Worm (Caenorhabditis elegans) whole organism, early embryonic: ENCODE results near the gene gbas-1.
"Not testable (repeated sequence)": the region's sequence is repeated elsewhere in the genome, so short reads cannot be mapped to it uniquely, and the experiment has no call there.

Experiments used
- aly-1 ChIP-seq: sonication (generic microtip); optimal IDR thresholded peaks from 2 replicates; lab custom pipeline; 2016; ENCODE audit warnings: missing genetic modification characterization, missing compliant biosample characterization
- ama-1 ChIP-seq: fragments of 150-350 bp; optimal IDR thresholded peaks from 2 replicates; lab custom pipeline; 2014
- ceh-13 ChIP-seq: fragments of 200-800 bp; sonication (Bioruptor generic); optimal IDR thresholded peaks from 2 replicates; lab custom pipeline; 2018; ENCODE audit warnings: mild to moderate bottlenecking, missing genetic modification characterization, missing compliant biosample characterization
- hnd-1 ChIP-seq: sonication (generic microtip); optimal IDR thresholded peaks from 2 replicates; lab custom pipeline; 2016; ENCODE audit warnings: missing genetic modification characterization, missing compliant biosample characterization
- pes-1 ChIP-seq: fragments of 200-800 bp; sonication (Bioruptor generic); IDR thresholded peaks from 2 replicates; pipeline ENCODE4 v1.3.6; 2022; ENCODE audit warnings: missing genetic modification reagents, missing genetic modification characterization, missing compliant biosample characterization
- tbx-37 ChIP-seq: fragments of 200-800 bp; sonication (Bioruptor generic); conservative IDR thresholded peaks from 2 replicates; pipeline ENCODE4 v1.3.6; 2022; ENCODE audit warnings: missing genetic modification reagents, missing genetic modification characterization, missing compliant biosample characterization

DNA sequence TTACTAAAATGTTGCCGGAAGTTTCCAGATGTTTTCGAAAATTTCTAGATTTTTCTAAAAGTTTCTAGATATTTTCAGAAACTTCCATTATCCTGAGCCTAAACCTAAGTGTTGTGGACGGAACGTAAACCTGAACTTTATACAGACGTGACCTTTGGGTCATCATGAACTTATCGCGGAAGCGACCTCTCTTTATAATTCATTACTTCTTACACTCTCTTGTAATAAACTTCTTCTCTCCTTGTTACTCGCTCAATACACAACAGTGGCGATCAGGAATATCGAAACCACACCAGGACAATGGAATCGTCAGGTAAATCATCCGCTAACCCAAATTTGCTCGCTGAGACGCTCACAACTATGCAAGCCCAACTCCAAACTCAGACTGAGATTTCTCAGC lies 49.0 kb downstream of the gbas-1 start, which contains the start of gene K02F6.1:
- TF ChIP-seq ama-1 (lab: Kevin White, UChicago); hnd-1; ceh-13 (GFP tag; lab: Kevin White, UChicago); pes-1 (GFP tag; lab: Robert Waterston, UW); aly-1; tbx-37: not testable (repeated sequence)
